Worm (Caenorhabditis elegans): ENCODE measurements around the gene vha-7.

- TF ChIP-seq T22C8.4 (GFP tag; IDR thresholded peaks at IDR 0.05) (no peak), cog-1 (tag; optimal IDR thresholded peaks at IDR 0.05) (no peak), flt-1 (GFP tag; IDR thresholded peaks at IDR 0.05) (no peak), ref-1 (GFP tag; conservative IDR thresholded peaks at IDR 0.05) (no peak), med-1 (GFP tag; optimal IDR thresholded peaks at IDR 0.05; ENCODE audit: insufficient read depth) (no peak), tab-1 (GFP tag; IDR thresholded peaks at IDR 0.05) (no peak)
Measured at ce11 chrIV:12653094-12653493, 12.8 kb downstream of the vha-7 start, which contains the start of the genes wdfy-3 and C26H9A.4.

Data from whole organism, midembryonic.